Worm (Caenorhabditis elegans): Measurements from ENCODE around the gene Y48B6A.10.

Gene Y48B6A.10

DNA sequence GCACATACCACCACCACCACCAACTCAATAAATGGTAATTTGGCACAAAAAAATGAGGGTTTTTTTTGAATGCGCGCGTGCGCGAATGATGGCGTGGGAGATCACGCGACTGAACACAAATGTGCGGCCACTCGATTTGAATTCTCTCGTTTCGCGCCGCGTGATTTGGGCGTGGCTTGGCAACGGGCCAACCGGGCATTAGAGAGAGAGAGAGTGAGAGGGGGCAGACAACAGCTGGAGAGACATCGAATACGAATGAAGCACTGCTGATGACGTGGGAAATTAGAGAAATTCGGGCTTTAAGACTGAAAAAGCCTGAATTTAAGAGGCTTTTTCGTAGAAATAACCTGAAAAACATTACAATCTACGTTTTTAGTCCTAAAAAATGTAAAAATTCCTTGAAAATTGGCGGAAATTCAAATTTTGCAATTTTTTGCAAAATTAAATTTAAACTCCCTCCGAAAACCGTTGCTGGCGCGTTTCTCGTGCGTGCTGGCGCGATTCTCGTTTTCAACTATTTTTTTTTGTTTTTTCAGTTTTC lies 37.3 kb downstream of the Y48B6A.10 start (continued):
- TF ChIP-seq hif-1 (tag; optimal IDR thresholded peaks at IDR 0.05) = peak; percentile 71 to 93
- TF ChIP-seq zip-2 (tag; optimal IDR thresholded peaks at IDR 0.05) = peak; percentile 66
- peak; percentile 93 for TF ChIP-seq spr-1 (tag; optimal IDR thresholded peaks at IDR 0.05)
- TF ChIP-seq daf-12 (tag; optimal IDR thresholded peaks at IDR 0.05) = no peak
- peak; percentile 49 to 84 for TF ChIP-seq lsy-2 (tag; optimal IDR thresholded peaks at IDR 0.05)
- peak; percentile 48 for TF ChIP-seq nhr-10 (tag; optimal IDR thresholded peaks at IDR 0.05)
- TF ChIP-seq ZK546.5 (tag; optimal IDR thresholded peaks at IDR 0.05) = peak in 1 of 2 experiments; percentile 37
- no peak for TF ChIP-seq F26F4.8 (GFP tag; conservative IDR thresholded peaks at IDR 0.05)
- no peak for TF ChIP-seq egl-27 (tag; optimal IDR thresholded peaks at IDR 0.05)
- peak; percentile 98 for TF ChIP-seq hlh-30 (tag; optimal IDR thresholded peaks at IDR 0.05; ENCODE audit: insufficient read depth)
- TF ChIP-seq pqm-1 (tag; optimal IDR thresholded peaks at IDR 0.05) = no peak
- no peak for TF ChIP-seq dmd-9 (GFP tag; IDR thresholded peaks at IDR 0.05)
- TF ChIP-seq mxl-2 (GFP tag; conservative IDR thresholded peaks at IDR 0.05) = 0 out of 2 replicates have a peak, but pooled peaks have one; percentile 18
- TF ChIP-seq hmg-1.1 (GFP tag; IDR thresholded peaks at IDR 0.05) = peak; percentile 92
- TF ChIP-seq D1046.2 (GFP tag; IDR thresholded peaks at IDR 0.05) = 0 out of 2 replicates have a peak, but pooled peaks have one; percentile 13
- TF ChIP-seq ctbp-1 (GFP tag; IDR thresholded peaks at IDR 0.05) = peak; percentile 80
- TF ChIP-seq madf-9 (GFP tag; conservative IDR thresholded peaks at IDR 0.05) = peak; percentile 60
- peak; percentile 47 for TF ChIP-seq fkh-10 (GFP tag; optimal IDR thresholded peaks at IDR 0.05)
- peak; percentile 85 for TF ChIP-seq Y105C5A.15 (GFP tag; IDR thresholded peaks at IDR 0.05)
- TF ChIP-seq dve-1 (tag; optimal IDR thresholded peaks at IDR 0.05; ENCODE audit: insufficient read depth) = peak; percentile 93
- peak; percentile 82 for TF ChIP-seq nhr-6 (tag; optimal IDR thresholded peaks at IDR 0.05)
- TF ChIP-seq lim-7 (GFP tag; IDR thresholded peaks at IDR 0.05) = peak; percentile 53; the same call in 1 of the 2 replicates
- TF ChIP-seq F44E2.7 (GFP tag; IDR thresholded peaks at IDR 0.05) = no peak
- peak; percentile 83 for TF ChIP-seq arid-1 (GFP tag; conservative IDR thresholded peaks at IDR 0.05)
- peak; percentile 86 for TF ChIP-seq spr-3 (GFP tag; optimal IDR thresholded peaks at IDR 0.05)
- TF ChIP-seq lir-3 (tag; optimal IDR thresholded peaks at IDR 0.05) = peak; percentile 79
- TF ChIP-seq php-3 (GFP tag; IDR thresholded peaks at IDR 0.05) = peak; percentile 60; the same call in 1 of the 2 replicates
- TF ChIP-seq ZK337.2 (GFP tag; IDR thresholded peaks at IDR 0.05) = no peak
- peak; percentile 90 for TF ChIP-seq dmd-6 (GFP tag; IDR thresholded peaks at IDR 0.05)
- peak; percentile 68 for TF ChIP-seq Y75B8A.6 (GFP tag; IDR thresholded peaks at IDR 0.05)
- no peak for TF ChIP-seq ztf-7 (tag; optimal IDR thresholded peaks at IDR 0.05)
- TF ChIP-seq nhr-102 (tag; optimal IDR thresholded peaks at IDR 0.05) = peak; percentile 95
- peak; percentile 88 for TF ChIP-seq T20F7.1 (GFP tag; optimal IDR thresholded peaks at IDR 0.05)
- peak; percentile 91 for TF ChIP-seq mxl-3 (GFP tag; optimal IDR thresholded peaks at IDR 0.05)
- TF ChIP-seq daf-8 (GFP tag; IDR thresholded peaks at IDR 0.05) = peak; percentile 29; the same call in 1 of the 2 replicates
- TF ChIP-seq daf-16 (GFP tag; optimal IDR thresholded peaks at IDR 0.05) = peak; percentile 65 to 73
- peak; percentile 56 for TF ChIP-seq daf-16 (tag; optimal IDR thresholded peaks at IDR 0.05)
- 0 out of 2 replicates have a peak, but pooled peaks have one; percentile 50 for TF ChIP-seq Y48G9A.11 (GFP tag; IDR thresholded peaks at IDR 0.05)
- peak; percentile 31 for TF ChIP-seq nhr-11 (tag; optimal IDR thresholded peaks at IDR 0.05)
- peak; percentile 75 for TF ChIP-seq zfp-2 (tag; optimal IDR thresholded peaks at IDR 0.05)
- TF ChIP-seq lin-38 (GFP tag; IDR thresholded peaks at IDR 0.05) = peak; percentile 85
- peak; percentile 100 for TF ChIP-seq aha-1 (tag)
- TF ChIP-seq ceh-82 (tag; optimal IDR thresholded peaks at IDR 0.05) = peak; percentile 26
- TF ChIP-seq snpc-4 (tag; optimal IDR thresholded peaks at IDR 0.05) = no peak
- TF ChIP-seq egl-43 (GFP tag; IDR thresholded peaks at IDR 0.05) = peak; percentile 85
- peak; percentile 94 for TF ChIP-seq nhr-48 (tag; optimal IDR thresholded peaks at IDR 0.05)
- peak; percentile 54; the same call in 1 of the 2 replicates for TF ChIP-seq mdt-29 (GFP tag; IDR thresholded peaks at IDR 0.05)
- peak; percentile 90 for TF ChIP-seq set-16 (GFP tag; IDR thresholded peaks at IDR 0.05)
- TF ChIP-seq rbr-2 (tag; optimal IDR thresholded peaks at IDR 0.05) = peak; percentile 96
- peak; percentile 81 for TF ChIP-seq ama-1 (optimal IDR thresholded peaks at IDR 0.05)
- TF ChIP-seq jun-1 (tag; optimal IDR thresholded peaks at IDR 0.05) = peak; percentile 55
